Worm (Caenorhabditis elegans): ENCODE data around the gene sek-4.

The sek-4 gene

ce11 chrX:5346303-5346702 is 28.6 kb upstream of the sek-4 start:
- no peak for TF ChIP-seq tbx-7 (tag; optimal IDR thresholded peaks at IDR 0.05)
- no peak for TF ChIP-seq ceh-14 (tag; optimal IDR thresholded peaks at IDR 0.05)
- TF ChIP-seq sox-2 (GFP tag; IDR thresholded peaks at IDR 0.05): no peak
- TF ChIP-seq odd-2 (tag; optimal IDR thresholded peaks at IDR 0.05): no peak
- TF ChIP-seq pha-2 (tag; optimal IDR thresholded peaks at IDR 0.05): no peak
- no peak for TF ChIP-seq ztf-16 (tag; optimal IDR thresholded peaks at IDR 0.05)
- no peak for TF ChIP-seq ceh-45 (GFP tag; IDR thresholded peaks at IDR 0.05)
- TF ChIP-seq eyg-1 (tag; optimal IDR thresholded peaks at IDR 0.05): no peak
- no peak for TF ChIP-seq unc-3 (GFP tag; conservative IDR thresholded peaks at IDR 0.05)
- TF ChIP-seq unc-3 (tag; optimal IDR thresholded peaks at IDR 0.05): no peak
- TF ChIP-seq ceh-9 (tag; optimal IDR thresholded peaks at IDR 0.05): no peak
- no peak for TF ChIP-seq C08G9.2 (tag; optimal IDR thresholded peaks at IDR 0.05)
- TF ChIP-seq ceh-48 (tag; optimal IDR thresholded peaks at IDR 0.05): no peak
- TF ChIP-seq zip-5 (tag; optimal IDR thresholded peaks at IDR 0.05): no peak
- no peak for TF ChIP-seq hlh-6 (tag; optimal IDR thresholded peaks at IDR 0.05)
- no peak for TF ChIP-seq ama-1 (optimal IDR thresholded peaks at IDR 0.05)
- TF ChIP-seq unc-86 (tag; optimal IDR thresholded peaks at IDR 0.05): no peak
- no peak for TF ChIP-seq K09A11.1 (tag; optimal IDR thresholded peaks at IDR 0.05; ENCODE audit: insufficient read depth)

- TF ChIP-seq pha-2 (tag; optimal IDR thresholded peaks at IDR 0.05) (no peak), hlh-15 (tag; optimal IDR thresholded peaks at IDR 0.05) (no peak), pha-4 (tag; optimal IDR thresholded peaks at IDR 0.05) (no peak), ets-4 (tag; optimal IDR thresholded peaks at IDR 0.05) (no peak), fkh-6 (tag; optimal IDR thresholded peaks at IDR 0.05) (no peak), ceh-22 (tag; optimal IDR thresholded peaks at IDR 0.05) (no peak), fax-1 (tag; optimal IDR thresholded peaks at IDR 0.05) (no peak), K02D7.2 (tag; optimal IDR thresholded peaks at IDR 0.05) (no peak), ceh-24 (tag; optimal IDR thresholded peaks at IDR 0.05) (no peak), C08G9.2 (tag; optimal IDR thresholded peaks at IDR 0.05) (no peak), unc-86 (tag; optimal IDR thresholded peaks at IDR 0.05) (no peak), ztf-16 (tag; optimal IDR thresholded peaks at IDR 0.05) (no peak), ceh-48 (tag; optimal IDR thresholded peaks at IDR 0.05) (no peak), unc-3 (GFP tag; conservative IDR thresholded peaks at IDR 0.05) (no peak), unc-3 (tag; optimal IDR thresholded peaks at IDR 0.05) (no peak), hlh-6 (tag; optimal IDR thresholded peaks at IDR 0.05) (no peak), sox-4 (tag; optimal IDR thresholded peaks at IDR 0.05) (no peak), elt-2 (tag; optimal IDR thresholded peaks at IDR 0.05) (no peak), ceh-2 (tag; optimal IDR thresholded peaks at IDR 0.05) (no peak), rnt-1 (tag; optimal IDR thresholded peaks at IDR 0.05) (no peak), dve-1 (tag; optimal IDR thresholded peaks at IDR 0.05) (no peak)
These were observed 27.0 kb upstream of the sek-4 start for ce11 chrX:5347856-5348255.

- TF ChIP-seq che-1 (tag; optimal IDR thresholded peaks at IDR 0.05) (no peak), mec-3 (tag; optimal IDR thresholded peaks at IDR 0.05; ENCODE audit: borderline replicate concordance) (no peak), fkh-10 (GFP tag; optimal IDR thresholded peaks at IDR 0.05) (no peak), hlh-13 (GFP tag; optimal IDR thresholded peaks at IDR 0.05) (no peak)
These were observed 26.2 kb upstream of the sek-4 start, which contains the start of gene syx-3 for ce11 chrX:5348529-5349148. Gene syx-3, plus strand, starts transcription at chrX:5349098.

ce11 chrX:5354022-5354876 is 20.6 kb upstream of the sek-4 start, which contains the start of gene pfn-2:
Gene pfn-2, minus strand, starts transcription at chrX:5354072.
- TF ChIP-seq K09A11.1 (tag; optimal IDR thresholded peaks at IDR 0.05; ENCODE audit: insufficient read depth) (no peak), che-1 (tag; optimal IDR thresholded peaks at IDR 0.05) (no peak), nhr-232 (tag; optimal IDR thresholded peaks at IDR 0.05) (no peak), ceh-31 (tag; optimal IDR thresholded peaks at IDR 0.05) (peak; percentile 62), ttx-3 (tag; optimal IDR thresholded peaks at IDR 0.05) (no peak), fax-1 (tag; optimal IDR thresholded peaks at IDR 0.05) (no peak), tbx-2 (tag; optimal IDR thresholded peaks at IDR 0.05) (peak; percentile 20), unc-3 (GFP tag; conservative IDR thresholded peaks at IDR 0.05) (no peak), unc-3 (tag; optimal IDR thresholded peaks at IDR 0.05) (no peak), zip-5 (tag; optimal IDR thresholded peaks at IDR 0.05) (no peak), pat-9 (tag; optimal IDR thresholded peaks at IDR 0.05) (peak; percentile 45), ceh-18 (tag; optimal IDR thresholded peaks at IDR 0.05) (no peak), ceh-34 (tag; optimal IDR thresholded peaks at IDR 0.05) (peak; percentile 68), ceh-14 (tag; optimal IDR thresholded peaks at IDR 0.05) (peak; percentile 38), ztf-16 (tag; optimal IDR thresholded peaks at IDR 0.05) (no peak), C08G9.2 (tag; optimal IDR thresholded peaks at IDR 0.05) (peak; percentile 52), rnt-1 (tag; optimal IDR thresholded peaks at IDR 0.05) (no peak), ref-2 (tag; optimal IDR thresholded peaks at IDR 0.05) (no peak), ceh-48 (tag; optimal IDR thresholded peaks at IDR 0.05) (no peak), ahr-1 (tag; optimal IDR thresholded peaks at IDR 0.05) (no peak)
